Worm (Caenorhabditis elegans): ENCODE measurements around the gene nhr-101.

Gene nhr-101

DNA sequence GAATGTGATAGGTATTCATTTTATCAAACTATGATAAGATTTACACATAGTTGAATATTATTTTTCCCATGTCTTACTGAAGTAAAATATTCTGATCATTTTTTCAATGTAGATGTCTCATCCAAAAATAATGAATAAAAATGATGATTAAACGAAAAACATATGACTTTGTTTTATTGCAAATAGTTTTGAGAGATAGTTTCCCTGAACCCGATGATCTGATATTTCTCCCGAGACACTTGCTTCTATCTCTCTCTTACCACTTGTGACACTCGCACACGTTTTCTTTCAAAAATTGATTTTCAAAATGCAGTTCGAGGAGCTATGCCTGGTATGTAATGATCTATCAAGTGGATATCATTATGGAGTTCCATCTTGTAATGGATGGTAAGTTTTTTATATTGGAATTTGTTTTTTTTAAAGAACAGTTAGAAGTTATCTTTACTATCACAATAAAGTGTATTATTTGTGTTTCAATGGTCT lies at the start of gene nhr-101, which contains the start of gene pms-2:
Gene nhr-101 (plus strand): TSS at position 308 of the 483 bp plus-strand sequence.
Gene pms-2 (minus strand): TSS at position 433 of the 483 bp plus-strand sequence.
- no peak for TF ChIP-seq nfya-1 (tag; optimal IDR thresholded peaks at IDR 0.05)
- no peak for TF ChIP-seq pha-2 (tag; optimal IDR thresholded peaks at IDR 0.05)
- TF ChIP-seq ceh-14 (tag; optimal IDR thresholded peaks at IDR 0.05) = no peak
- no peak for TF ChIP-seq syd-9 (tag; optimal IDR thresholded peaks at IDR 0.05)
- no peak for TF ChIP-seq fax-1 (tag; optimal IDR thresholded peaks at IDR 0.05)
- no peak for TF ChIP-seq T23F11.4 (GFP tag; optimal IDR thresholded peaks at IDR 0.05)
- no peak for TF ChIP-seq hlh-6 (tag; optimal IDR thresholded peaks at IDR 0.05)
- TF ChIP-seq ceh-2 (tag; optimal IDR thresholded peaks at IDR 0.05) = no peak
- TF ChIP-seq lin-11 (tag; optimal IDR thresholded peaks at IDR 0.05) = no peak
- no peak for TF ChIP-seq pat-9 (tag; optimal IDR thresholded peaks at IDR 0.05)
- TF ChIP-seq Y22D7AL.16 (tag; optimal IDR thresholded peaks at IDR 0.05) = no peak
- TF ChIP-seq hlh-13 (GFP tag; optimal IDR thresholded peaks at IDR 0.05) = no peak
- no peak for TF ChIP-seq ceh-31 (tag; optimal IDR thresholded peaks at IDR 0.05)

DNA sequence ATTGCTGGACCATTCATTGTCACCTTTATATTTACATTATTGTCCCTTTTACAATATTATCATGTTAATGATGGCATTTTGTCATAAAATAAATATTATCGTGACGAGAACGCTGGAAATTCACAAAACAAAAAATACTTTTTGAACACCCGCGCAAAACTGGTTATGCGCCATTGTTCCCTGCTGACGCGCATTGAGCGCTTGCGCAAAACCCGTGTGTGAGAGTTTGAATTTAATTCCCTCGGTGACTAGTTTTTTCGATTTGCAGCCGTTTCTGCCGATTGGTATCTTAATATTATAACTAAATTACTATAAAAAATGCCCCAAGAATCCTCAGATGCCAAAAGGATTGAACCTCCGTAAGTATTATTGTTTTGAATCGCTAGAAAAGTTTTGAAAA lies 48.8 kb upstream of the nhr-101 start, which contains the start of gene pafo-1:
Gene pafo-1 (plus strand): TSS at position 256 of the 400 bp plus-strand sequence.
- peak; percentile 36 for TF ChIP-seq ceh-14 (tag; optimal IDR thresholded peaks at IDR 0.05)
- peak; percentile 29 for TF ChIP-seq hlh-30 (tag; optimal IDR thresholded peaks at IDR 0.05; ENCODE audit: insufficient read depth)
- peak; percentile 9 for TF ChIP-seq zip-5 (tag; optimal IDR thresholded peaks at IDR 0.05)
- peak; percentile 53 for TF ChIP-seq unc-55 (GFP tag; optimal IDR thresholded peaks at IDR 0.05)
- no peak for TF ChIP-seq hlh-8 (tag; optimal IDR thresholded peaks at IDR 0.05)
- TF ChIP-seq madf-2 (tag; optimal IDR thresholded peaks at IDR 0.05) = peak; percentile 42
- TF ChIP-seq pat-9 (tag; optimal IDR thresholded peaks at IDR 0.05) = peak; percentile 32
- TF ChIP-seq Y22D7AL.16 (tag; optimal IDR thresholded peaks at IDR 0.05) = no peak
- no peak for TF ChIP-seq lim-6 (tag; optimal IDR thresholded peaks at IDR 0.05)
- no peak for TF ChIP-seq ceh-9 (tag; optimal IDR thresholded peaks at IDR 0.05)
- TF ChIP-seq dve-1 (tag; optimal IDR thresholded peaks at IDR 0.05) = peak; percentile 27
- TF ChIP-seq ceh-18 (tag; optimal IDR thresholded peaks at IDR 0.05) = peak; percentile 30
- TF ChIP-seq nfya-1 (tag; optimal IDR thresholded peaks at IDR 0.05) = peak; percentile 73
- no peak for TF ChIP-seq sdc-2 (tag; optimal IDR thresholded peaks at IDR 0.05)
- TF ChIP-seq sox-4 (tag; optimal IDR thresholded peaks at IDR 0.05) = peak; percentile 34
- TF ChIP-seq pros-1 (tag; optimal IDR thresholded peaks at IDR 0.05) = no peak
- TF ChIP-seq nhr-11 (tag; optimal IDR thresholded peaks at IDR 0.05) = no peak
- TF ChIP-seq ceh-31 (tag; optimal IDR thresholded peaks at IDR 0.05) = peak; percentile 43
- TF ChIP-seq sox-2 (GFP tag; IDR thresholded peaks at IDR 0.05) = 0 out of 2 replicates have a peak, but pooled peaks have one; percentile 33
- peak; percentile 57 for TF ChIP-seq ztf-16 (tag; optimal IDR thresholded peaks at IDR 0.05)
- peak; percentile 9 for TF ChIP-seq ets-4 (tag; optimal IDR thresholded peaks at IDR 0.05)
- TF ChIP-seq unc-3 (GFP tag; conservative IDR thresholded peaks at IDR 0.05) = peak; percentile 50; the same call in 1 of the 2 replicates
- TF ChIP-seq unc-3 (tag; optimal IDR thresholded peaks at IDR 0.05) = peak; percentile 49
- peak; percentile 74 for TF ChIP-seq elt-2 (tag; optimal IDR thresholded peaks at IDR 0.05)
- TF ChIP-seq ceh-22 (tag; optimal IDR thresholded peaks at IDR 0.05) = no peak
- TF ChIP-seq unc-86 (tag; optimal IDR thresholded peaks at IDR 0.05) = peak; percentile 52
- peak; percentile 33 for TF ChIP-seq K09A11.1 (tag; optimal IDR thresholded peaks at IDR 0.05; ENCODE audit: insufficient read depth)
- peak; percentile 50 for TF ChIP-seq gmeb-2 (tag; optimal IDR thresholded peaks at IDR 0.05)
- TF ChIP-seq ttx-3 (tag; optimal IDR thresholded peaks at IDR 0.05) = peak; percentile 12
- TF ChIP-seq tbx-7 (tag; optimal IDR thresholded peaks at IDR 0.05) = peak; percentile 16
- peak; percentile 33 for TF ChIP-seq ceh-48 (tag; optimal IDR thresholded peaks at IDR 0.05)
- peak; percentile 63 for TF ChIP-seq che-1 (tag; optimal IDR thresholded peaks at IDR 0.05)
- peak; percentile 40 for TF ChIP-seq lin-11 (tag; optimal IDR thresholded peaks at IDR 0.05)
- TF ChIP-seq tbx-2 (tag; optimal IDR thresholded peaks at IDR 0.05) = peak; percentile 57
- peak; percentile 30 for TF ChIP-seq C38D4.7 (GFP tag; optimal IDR thresholded peaks at IDR 0.05)
- no peak for TF ChIP-seq F13H6.1 (tag; optimal IDR thresholded peaks at IDR 0.05)
- TF ChIP-seq rnt-1 (tag; optimal IDR thresholded peaks at IDR 0.05) = peak; percentile 25

All from whole organism, late embryonic.